Fruit fly (Drosophila melanogaster): ENCODE results near the gene Pstk.

- TF ChIP-seq Sin3A (optimal IDR thresholded peaks at IDR 0.05) (no peak), psq (optimal IDR thresholded peaks at IDR 0.05) (no peak), ttk (optimal IDR thresholded peaks at IDR 0.05) (no peak)
These were observed 24.6 kb upstream of the Pstk start, which contains the start of the genes CG12237 and Sec61gamma for dm6 chrX:19642819-19643504.
